Fruit fly (Drosophila melanogaster): Measurements from ENCODE around the gene CG4842.

Gene CG4842

dm6 chr3L:16412394-16412950 is 44.3 kb downstream of the CG4842 start, which contains the start of gene Serinc (continued):
- TF ChIP-seq CG12744 (GFP tag; optimal IDR thresholded peaks at IDR 0.05), result no peak
- no peak for TF ChIP-seq Nf-YA (GFP tag; IDR thresholded peaks at IDR 0.05)
- TF ChIP-seq CG12659 (GFP tag; optimal IDR thresholded peaks at IDR 0.05), result peak; percentile 84
- peak; percentile 54 for TF ChIP-seq Camta (GFP tag; optimal IDR thresholded peaks at IDR 0.05)
- TF ChIP-seq Ada2b (GFP tag; IDR thresholded peaks at IDR 0.05), result peak; percentile 21; the same call in 1 of the 2 replicates
- peak; percentile 81 for TF ChIP-seq CG10267 (tag; optimal IDR thresholded peaks at IDR 0.05)
- peak; percentile 25 for TF ChIP-seq CG3163 (GFP tag; optimal IDR thresholded peaks at IDR 0.05)
- peak; percentile 68 for TF ChIP-seq CG17802 (tag; optimal IDR thresholded peaks at IDR 0.05)
- no peak for TF ChIP-seq CG5180 (GFP tag; optimal IDR thresholded peaks at IDR 0.05)
- no peak for TF ChIP-seq D19B (GFP tag; optimal IDR thresholded peaks at IDR 0.05)
- no peak for TF ChIP-seq Drgx (GFP tag; IDR thresholded peaks at IDR 0.05)
- TF ChIP-seq NC2β (GFP tag; optimal IDR thresholded peaks at IDR 0.05), result peak; percentile 13
- no peak for TF ChIP-seq tup (GFP tag; optimal IDR thresholded peaks at IDR 0.05)
- no peak for TF ChIP-seq pnt (GFP tag; optimal IDR thresholded peaks at IDR 0.05)
- peak; percentile 98 for TF ChIP-seq hbn (GFP tag; IDR thresholded peaks at IDR 0.05; ENCODE audit: partially characterized antibody)
- no peak for TF ChIP-seq Spps (tag; optimal IDR thresholded peaks at IDR 0.05)
- TF ChIP-seq mirr (GFP tag; optimal IDR thresholded peaks at IDR 0.05), result no peak
- TF ChIP-seq B-H2 (GFP tag; optimal IDR thresholded peaks at IDR 0.05), result peak; percentile 59
- no peak for TF ChIP-seq C15 (GFP tag; IDR thresholded peaks at IDR 0.05)
- peak; percentile 52; the same call in 1 of the 2 replicates for TF ChIP-seq CG14441 (GFP tag; IDR thresholded peaks at IDR 0.05)
- TF ChIP-seq Mrtf (GFP tag; IDR thresholded peaks at IDR 0.05), result no peak
- peak in 1 of 2 experiments; percentile 42 for TF ChIP-seq bsh (GFP tag; optimal IDR thresholded peaks at IDR 0.05)
- TF ChIP-seq Hr78 (GFP tag; optimal IDR thresholded peaks at IDR 0.05), result no peak
- TF ChIP-seq schlank (tag; optimal IDR thresholded peaks at IDR 0.05), result no peak
- peak; percentile 75 for TF ChIP-seq phol (tag; optimal IDR thresholded peaks at IDR 0.05)
- TF ChIP-seq Poxn (GFP tag; IDR thresholded peaks at IDR 0.05), result no peak
- TF ChIP-seq Oli (tag; optimal IDR thresholded peaks at IDR 0.05), result peak; percentile 9
- TF ChIP-seq Usf (GFP tag; optimal IDR thresholded peaks at IDR 0.05), result no peak
- TF ChIP-seq bbx (GFP tag; IDR thresholded peaks at IDR 0.05; ENCODE audit: partially characterized antibody), result peak; percentile 97
- TF ChIP-seq Ravus (GFP tag; IDR thresholded peaks at IDR 0.05), result no peak
- peak; percentile 32 for TF ChIP-seq CG6683 (GFP tag; optimal IDR thresholded peaks at IDR 0.05)
- TF ChIP-seq zen2 (GFP tag; IDR thresholded peaks at IDR 0.05; ENCODE audit: partially characterized antibody), result peak; percentile 97
- TF ChIP-seq Ets97D (GFP tag; optimal IDR thresholded peaks at IDR 0.05), result peak; percentile 75
- TF ChIP-seq zf30C (GFP tag; optimal IDR thresholded peaks at IDR 0.05), result no peak
- TF ChIP-seq yki (optimal IDR thresholded peaks at IDR 0.05), result no peak
- no peak for TF ChIP-seq ro (GFP tag; IDR thresholded peaks at IDR 0.05)
- TF ChIP-seq repo (GFP tag; optimal IDR thresholded peaks at IDR 0.05), result no peak
- TF ChIP-seq CG3838 (GFP tag; optimal IDR thresholded peaks at IDR 0.05), result peak; percentile 25
- peak; percentile 39 for TF ChIP-seq ssp (GFP tag; IDR thresholded peaks at IDR 0.05)
- TF ChIP-seq CG4617 (GFP tag; optimal IDR thresholded peaks at IDR 0.05; ENCODE audit: borderline replicate concordance), result peak; percentile 91
- TF ChIP-seq CG17186 (GFP tag; optimal IDR thresholded peaks at IDR 0.05), result peak; percentile 66
- TF ChIP-seq dimm (GFP tag; IDR thresholded peaks at IDR 0.05), result no peak
- TF ChIP-seq E2f1 (GFP tag; IDR thresholded peaks at IDR 0.05), result 0 out of 2 replicates have a peak, but pooled peaks have one; percentile 33
- TF ChIP-seq Hey (tag; optimal IDR thresholded peaks at IDR 0.05), result no peak
- peak; percentile 40 for TF ChIP-seq PHDP (tag; optimal IDR thresholded peaks at IDR 0.05)
- TF ChIP-seq odd (GFP tag; optimal IDR thresholded peaks at IDR 0.05), result no peak
- TF ChIP-seq oc (tag; optimal IDR thresholded peaks at IDR 0.05), result no peak
- TF ChIP-seq MESR4 (GFP tag; optimal IDR thresholded peaks at IDR 0.05), result peak; percentile 73
- no peak for TF ChIP-seq sens-2 (GFP tag; IDR thresholded peaks at IDR 0.05)
- TF ChIP-seq CG17912 (GFP tag; optimal IDR thresholded peaks at IDR 0.05), result peak; percentile 27

Data from whole organism, embryonic.